Fruit fly (Drosophila melanogaster): ENCODE results near the gene CG10211.
A peak's percentile ranks its signal among the peaks of the same experiment; 100 is the strongest.

CG10211 gene

dm6 chr2L:18481064-18481463, 36.2 kb upstream of the CG10211 start:
- no peak for TF ChIP-seq Ets21C (GFP tag; optimal IDR thresholded peaks at IDR 0.05)
- TF ChIP-seq Eip78C (GFP tag), result peak; percentile 5
- peak; percentile 5 for TF ChIP-seq fkh (GFP tag; optimal IDR thresholded peaks at IDR 0.05)

dm6 chr2L:18481746-18482145, 35.5 kb upstream of the CG10211 start:
- TF ChIP-seq CG6854 (GFP tag; optimal IDR thresholded peaks at IDR 0.05) (peak; percentile 16), svp (GFP tag) (no peak), Eip75B (GFP tag; optimal IDR thresholded peaks at IDR 0.05) (no peak), CG11294 (GFP tag; IDR thresholded peaks at IDR 0.05) (no peak), fd59A (GFP tag; optimal IDR thresholded peaks at IDR 0.05) (no peak), Eip93F (GFP tag; optimal IDR thresholded peaks at IDR 0.05) (no peak), CG11762 (GFP tag; optimal IDR thresholded peaks at IDR 0.05; ENCODE audit: insufficient read depth) (no peak), ss (GFP tag; optimal IDR thresholded peaks at IDR 0.05) (peak in 1 of 2 experiments; percentile 83), Lpt (GFP tag; optimal IDR thresholded peaks at IDR 0.05) (no peak), cyc (GFP tag; optimal IDR thresholded peaks at IDR 0.05) (no peak), Hr4 (GFP tag; optimal IDR thresholded peaks at IDR 0.05) (no peak), CG32006 (GFP tag; optimal IDR thresholded peaks at IDR 0.05) (no peak), CG4318 (GFP tag; optimal IDR thresholded peaks at IDR 0.05) (no peak), net (GFP tag; optimal IDR thresholded peaks at IDR 0.05) (no peak), fd85E (GFP tag; optimal IDR thresholded peaks at IDR 0.05) (no peak), acj6 (GFP tag; optimal IDR thresholded peaks at IDR 0.05) (no peak), Hr38 (GFP tag; optimal IDR thresholded peaks at IDR 0.05) (no peak), Smox (GFP tag; optimal IDR thresholded peaks at IDR 0.05) (no peak), CG31627 (GFP tag; optimal IDR thresholded peaks at IDR 0.05) (no peak), CG1621 (tag; optimal IDR thresholded peaks at IDR 0.05) (peak; percentile 1), CG9139 (GFP tag; optimal IDR thresholded peaks at IDR 0.05) (no peak), CG6792 (GFP tag; optimal IDR thresholded peaks at IDR 0.05) (no peak), Gug (GFP tag; IDR thresholded peaks at IDR 0.05) (no peak), CG8319 (GFP tag; optimal IDR thresholded peaks at IDR 0.05) (no peak), CG34406 (GFP tag; optimal IDR thresholded peaks at IDR 0.05) (no peak), vri (GFP tag; optimal IDR thresholded peaks at IDR 0.05) (no peak), CG11902 (GFP tag; optimal IDR thresholded peaks at IDR 0.05) (no peak), Ets21C (GFP tag; optimal IDR thresholded peaks at IDR 0.05) (no peak), pdm3 (GFP tag; optimal IDR thresholded peaks at IDR 0.05) (no peak), dsx (GFP tag; optimal IDR thresholded peaks at IDR 0.05; ENCODE audit: poor library complexity, severe bottlenecking) (peak; percentile 10), CG6163 (GFP tag; IDR thresholded peaks at IDR 0.05) (no peak), lz (GFP tag; optimal IDR thresholded peaks at IDR 0.05) (no peak), CG15336 (GFP tag; IDR thresholded peaks at IDR 0.05) (no peak), CG3032 (tag; optimal IDR thresholded peaks at IDR 0.05) (no peak), eg (GFP tag; IDR thresholded peaks at IDR 0.05) (0 out of 3 replicates have a peak, but pooled peaks have one; percentile 8), dac (GFP tag; optimal IDR thresholded peaks at IDR 0.05) (no peak), CG7368 (GFP tag; optimal IDR thresholded peaks at IDR 0.05) (no peak), Sox102F (GFP tag; optimal IDR thresholded peaks at IDR 0.05) (no peak)

dm6 chr2L:18482170-18482569, 35.1 kb upstream of the CG10211 start:
- TF ChIP-seq esn (GFP tag; optimal IDR thresholded peaks at IDR 0.05) (peak; percentile 57), OdsH (GFP tag; optimal IDR thresholded peaks at IDR 0.05) (peak; percentile 53), Eip78C (GFP tag) (peak; percentile 88), CG6792 (GFP tag; optimal IDR thresholded peaks at IDR 0.05) (peak; percentile 57), CG15336 (GFP tag; IDR thresholded peaks at IDR 0.05) (peak; percentile 71), Eip93F (GFP tag; optimal IDR thresholded peaks at IDR 0.05) (no peak), pdm3 (GFP tag; optimal IDR thresholded peaks at IDR 0.05) (peak; percentile 61), Met (GFP tag; optimal IDR thresholded peaks at IDR 0.05) (peak; percentile 54), CG7368 (GFP tag; optimal IDR thresholded peaks at IDR 0.05) (peak; percentile 18), CG10631 (GFP tag; optimal IDR thresholded peaks at IDR 0.05) (peak; percentile 77), dsx (GFP tag; optimal IDR thresholded peaks at IDR 0.05; ENCODE audit: poor library complexity, severe bottlenecking) (peak; percentile 23), acj6 (GFP tag; optimal IDR thresholded peaks at IDR 0.05) (peak; percentile 64), CG16779 (tag; optimal IDR thresholded peaks at IDR 0.05) (peak; percentile 44), dac (GFP tag; optimal IDR thresholded peaks at IDR 0.05) (no peak), CG11762 (GFP tag; optimal IDR thresholded peaks at IDR 0.05; ENCODE audit: insufficient read depth) (no peak), salr (GFP tag; optimal IDR thresholded peaks at IDR 0.05) (peak in 1 of 2 experiments; percentile 71), CG1621 (tag; optimal IDR thresholded peaks at IDR 0.05) (no peak), Hr4 (GFP tag; optimal IDR thresholded peaks at IDR 0.05) (peak; percentile 57), spab (GFP tag; optimal IDR thresholded peaks at IDR 0.05) (peak; percentile 70), CG6163 (GFP tag; IDR thresholded peaks at IDR 0.05) (peak; percentile 74; the same call in 2 of the 3 replicates), fd59A (GFP tag; optimal IDR thresholded peaks at IDR 0.05) (peak; percentile 44), CG10669 (GFP tag; optimal IDR thresholded peaks at IDR 0.05) (peak; percentile 58), Eip75B (GFP tag; optimal IDR thresholded peaks at IDR 0.05) (peak; percentile 25), cyc (GFP tag; optimal IDR thresholded peaks at IDR 0.05) (peak; percentile 6), Gug (GFP tag; IDR thresholded peaks at IDR 0.05) (no peak)

All from whole organism, prepupa.